Worm (Caenorhabditis elegans) whole organism, young adult: ENCODE results near the gene K09B3.1.

Source experiments
- B0261.1 ChIP-seq: sonication (generic microtip); optimal IDR thresholded peaks from 2 replicates; lab custom pipeline; 2016; ENCODE audit warnings: mild to moderate bottlenecking, missing genetic modification characterization, moderate library complexity, missing compliant biosample characterization
- F22D6.2 ChIP-seq: sonication (generic microtip); optimal IDR thresholded peaks from 2 replicates; lab custom pipeline; 2016; ENCODE audit warnings: mild to moderate bottlenecking, missing genetic modification characterization, missing compliant biosample characterization
- F37B4.10 ChIP-seq: fragments of 200-800 bp; sonication (Bioruptor generic); IDR thresholded peaks from 2 replicates; pipeline ENCODE4 v1.3.6; 2022; ENCODE audit warnings: missing genetic modification characterization, missing compliant biosample characterization
- F39B2.1 ChIP-seq: fragments of 200-800 bp; sonication (Bioruptor generic); IDR thresholded peaks from 2 replicates; pipeline ENCODE4 v1.3.6; 2022; ENCODE audit warnings: missing genetic modification reagents, missing genetic modification characterization, missing compliant biosample characterization
- K11D2.4 ChIP-seq: fragments of 200-800 bp; sonication (Bioruptor generic); IDR thresholded peaks from 2 replicates; pipeline ENCODE4 v1.3.6; 2022; ENCODE audit warnings: missing genetic modification reagents, missing genetic modification characterization, missing compliant biosample characterization
- K12H6.12 ChIP-seq: fragments of 200-800 bp; sonication (Bioruptor generic); optimal IDR thresholded peaks from 2 replicates; lab custom pipeline; 2018; ENCODE audit warnings: mild to moderate bottlenecking, missing genetic modification characterization, missing compliant biosample characterization
- T07F8.4 ChIP-seq: sonication (generic microtip); optimal IDR thresholded peaks from 2 replicates; lab custom pipeline; 2016; ENCODE audit warnings: mild to moderate bottlenecking, missing genetic modification characterization, moderate library complexity, missing compliant biosample characterization
- Y56A3A.18 ChIP-seq: fragments of 200-800 bp; sonication (Bioruptor generic); IDR thresholded peaks from 2 replicates; pipeline ENCODE4 v1.3.6; 2022; ENCODE audit warnings: missing genetic modification reagents, missing genetic modification characterization, missing compliant biosample characterization
- Y79H2A.3 ChIP-seq: fragments of 200-800 bp; sonication (Bioruptor generic); conservative IDR thresholded peaks from 2 replicates; pipeline ENCODE4 v1.3.6; 2022; ENCODE audit warnings: missing genetic modification reagents, missing genetic modification characterization, missing compliant biosample characterization
- akir-1 ChIP-seq: fragments of 200-800 bp; sonication (Bioruptor generic); optimal IDR thresholded peaks from 2 replicates; lab custom pipeline; 2018; ENCODE audit warnings: mild to moderate bottlenecking, missing genetic modification characterization, moderate library complexity, missing compliant biosample characterization
- athp-1 ChIP-seq: sonication (generic microtip); optimal IDR thresholded peaks from 2 replicates; lab custom pipeline; 2017; ENCODE audit warnings: mild to moderate bottlenecking, missing genetic modification characterization, missing compliant biosample characterization
- attf-6 ChIP-seq: fragments of 200-800 bp; sonication (Bioruptor generic); IDR thresholded peaks from 2 replicates; pipeline ENCODE4 v1.3.6; 2022; ENCODE audit warnings: missing genetic modification reagents, missing genetic modification characterization, missing compliant biosample characterization
- cebp-2 ChIP-seq: fragments of 200-800 bp; sonication (Bioruptor generic); IDR thresholded peaks from 2 replicates; pipeline ENCODE4 v1.3.6; 2022; ENCODE audit warnings: missing genetic modification characterization, missing compliant biosample characterization
- ceh-58 ChIP-seq: fragments of 200-800 bp; sonication (Bioruptor generic); IDR thresholded peaks from 2 replicates; pipeline ENCODE4 v1.3.6; 2022; ENCODE audit warnings: missing genetic modification characterization, missing compliant biosample characterization
- die-1 ChIP-seq: sonication (generic microtip); optimal IDR thresholded peaks from 2 replicates; lab custom pipeline; 2016; ENCODE audit warnings: missing genotype, mild to moderate bottlenecking, missing genetic modification characterization, missing compliant biosample characterization
- efl-1 ChIP-seq: fragments of 150-350 bp; optimal IDR thresholded peaks from 2 replicates; lab custom pipeline; 2014; ENCODE audit warnings: missing biosample characterization, missing genetic modification reagents, missing genetic modification characterization
- egl-18 ChIP-seq: fragments of 200-800 bp; sonication (Bioruptor generic); IDR thresholded peaks from 2 replicates; pipeline ENCODE4 v1.3.6; 2022; ENCODE audit warnings: missing genetic modification reagents, missing genetic modification characterization, missing compliant biosample characterization
- egl-44 ChIP-seq: fragments of 200-800 bp; sonication (Bioruptor generic); IDR thresholded peaks from 2 replicates; pipeline ENCODE4 v1.3.6; 2022; ENCODE audit warnings: missing genetic modification reagents, missing genetic modification characterization, missing compliant biosample characterization
- ekl-4 ChIP-seq: fragments of 200-800 bp; sonication (Bioruptor generic); IDR thresholded peaks from 2 replicates; pipeline ENCODE4 v1.3.6; 2022; ENCODE audit warnings: missing genetic modification reagents, missing genetic modification characterization, missing compliant biosample characterization
- hmg-1.2 ChIP-seq: fragments of 200-800 bp; sonication (Bioruptor generic); IDR thresholded peaks from 2 replicates; pipeline ENCODE4 v1.3.6; 2022; ENCODE audit warnings: missing genetic modification reagents, missing genetic modification characterization, missing compliant biosample characterization
- lag-1 ChIP-seq: fragments of 200-800 bp; sonication (Bioruptor generic); IDR thresholded peaks from 2 replicates; pipeline ENCODE4 v1.3.6; 2022; ENCODE audit warnings: missing genetic modification reagents, missing genetic modification characterization, missing compliant biosample characterization
- let-607 ChIP-seq, 2 experiments: fragments of 200-800 bp in 1 of 2; sonication (Bioruptor generic) in 1 of 2; sonication (generic microtip) in 1 of 2; optimal IDR thresholded peaks; 2 replicates each; lab custom pipeline; 2016 to 2018; ENCODE audit warnings: mild to moderate bottlenecking in 2 of 2, missing compliant biosample characterization in 2 of 2, missing genetic modification characterization in 2 of 2, moderate library complexity in 2 of 2, missing genotype in 1 of 2
- lin-35 ChIP-seq, 3 experiments: fragments of 150-350 bp in 2 of 3; sonication (generic microtip) in 1 of 3; optimal IDR thresholded peaks; 2 replicates each; lab custom pipeline; 2014 to 2018; ENCODE audit warnings: missing biosample characterization in 3 of 3, missing genetic modification characterization in 3 of 3, missing genetic modification reagents in 3 of 3
- lir-1 ChIP-seq: fragments of 200-800 bp; sonication (Bioruptor generic); conservative IDR thresholded peaks from 2 replicates; pipeline ENCODE4 v1.3.6; 2022; ENCODE audit warnings: missing genetic modification reagents, missing genetic modification characterization, missing compliant biosample characterization
- madf-3 ChIP-seq: fragments of 200-800 bp; sonication (Bioruptor generic); IDR thresholded peaks from 2 replicates; pipeline ENCODE4 v1.3.6; 2022; ENCODE audit warnings: missing genetic modification reagents, missing genetic modification characterization, missing compliant biosample characterization
- madf-8 ChIP-seq: fragments of 200-800 bp; sonication (Bioruptor generic); conservative IDR thresholded peaks from 2 replicates; pipeline ENCODE4 v1.3.6; 2022; ENCODE audit warnings: missing genetic modification reagents, missing genetic modification characterization, missing compliant biosample characterization
- mcd-1 ChIP-seq: fragments of 200-800 bp; sonication (Bioruptor generic); IDR thresholded peaks from 2 replicates; pipeline ENCODE4 v1.3.6; 2022; ENCODE audit warnings: missing genetic modification reagents, missing genetic modification characterization, missing compliant biosample characterization
- mes-4 ChIP-seq: sonication (generic microtip); optimal IDR thresholded peaks from 2 replicates; lab custom pipeline; 2016; ENCODE audit warnings: missing genotype, missing genetic modification characterization, missing compliant biosample characterization
- nfya-2 ChIP-seq: fragments of 200-800 bp; sonication (Bioruptor generic); IDR thresholded peaks from 2 replicates; pipeline ENCODE4 v1.3.6; 2022; ENCODE audit warnings: missing genetic modification reagents, missing genetic modification characterization, missing compliant biosample characterization
- nhr-120 ChIP-seq: fragments of 200-800 bp; sonication (Bioruptor generic); IDR thresholded peaks from 2 replicates; pipeline ENCODE4 v1.3.6; 2022; ENCODE audit warnings: missing genetic modification characterization, missing compliant biosample characterization
- nhr-179 ChIP-seq: sonication (generic microtip); optimal IDR thresholded peaks from 2 replicates; lab custom pipeline; 2016; ENCODE audit warnings: mild to moderate bottlenecking, missing genetic modification characterization, missing compliant biosample characterization
- nhr-27 ChIP-seq: fragments of 200-800 bp; sonication (Bioruptor generic); optimal IDR thresholded peaks from 2 replicates; lab custom pipeline; 2018; ENCODE audit warnings: mild to moderate bottlenecking, missing genetic modification characterization, moderate library complexity, missing compliant biosample characterization
- pbrm-1 ChIP-seq: fragments of 200-800 bp; sonication (Bioruptor generic); IDR thresholded peaks from 2 replicates; pipeline ENCODE4 v1.3.6; 2022; ENCODE audit warnings: missing genetic modification reagents, missing genetic modification characterization, missing compliant biosample characterization
- repo-1 ChIP-seq: sonication (generic microtip); optimal IDR thresholded peaks from 2 replicates; lab custom pipeline; 2017; ENCODE audit warnings: mild to moderate bottlenecking, missing genetic modification characterization, missing compliant biosample characterization
- sdz-38 ChIP-seq: sonication (generic microtip); optimal IDR thresholded peaks from 2 replicates; lab custom pipeline; 2016; ENCODE audit warnings: missing genotype, missing genetic modification characterization, missing compliant biosample characterization
- sea-2 ChIP-seq: fragments of 200-800 bp; sonication (Bioruptor generic); IDR thresholded peaks from 2 replicates; pipeline ENCODE4 v1.3.6; 2022; ENCODE audit warnings: missing genetic modification characterization, missing compliant biosample characterization
- snpc-1.1 ChIP-seq: sonication (generic microtip); optimal IDR thresholded peaks from 2 replicates; lab custom pipeline; 2017; ENCODE audit warnings: missing genetic modification characterization, mild to moderate bottlenecking, missing compliant biosample characterization, antibody characterized with exemption, moderate library complexity, missing genotype, missing genetic modification reagents; ENCODE audit not compliant: insufficient read depth
- sptf-2 ChIP-seq: fragments of 200-800 bp; sonication (Bioruptor generic); optimal IDR thresholded peaks from 2 replicates; lab custom pipeline; 2018; ENCODE audit warnings: mild to moderate bottlenecking, missing genetic modification characterization, missing compliant biosample characterization
- xnd-1 ChIP-seq: sonication (generic microtip); optimal IDR thresholded peaks from 2 replicates; lab custom pipeline; 2016; ENCODE audit warnings: missing genotype, missing genetic modification reagents, missing genetic modification characterization, missing compliant biosample characterization
- ztf-22 ChIP-seq: fragments of 200-800 bp; sonication (Bioruptor generic); optimal IDR thresholded peaks from 2 replicates; lab custom pipeline; 2018; ENCODE audit warnings: mild to moderate bottlenecking, missing genetic modification characterization, moderate library complexity, missing compliant biosample characterization
- ztf-26 ChIP-seq: sonication (generic microtip); optimal IDR thresholded peaks from 2 replicates; lab custom pipeline; 2017; ENCODE audit warnings: missing genetic modification characterization, missing compliant biosample characterization

The K09B3.1 gene

DNA sequence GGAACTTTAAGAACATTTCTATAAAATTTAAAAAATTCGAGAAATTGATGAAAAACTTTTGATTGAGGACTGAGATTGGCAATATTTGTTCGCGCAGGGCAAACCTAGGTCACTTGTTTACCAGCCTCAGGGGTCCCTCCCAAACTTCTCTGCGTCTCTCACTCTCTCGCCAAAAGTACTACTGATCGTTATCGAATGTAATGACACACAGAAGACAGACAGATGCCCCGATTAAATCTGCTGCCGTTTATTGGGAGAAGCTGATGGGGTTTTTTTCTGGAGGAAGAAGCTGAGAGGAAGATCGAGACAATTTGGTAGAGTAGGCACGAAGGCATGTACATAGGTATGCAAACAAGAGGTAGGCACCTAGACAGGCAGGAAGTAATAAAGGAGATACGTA, 30.9 kb downstream of the K09B3.1 start:
- no peak for TF ChIP-seq sea-2 (GFP tag; lab: Robert Waterston, UW)
- no peak for TF ChIP-seq F37B4.10 (GFP tag; lab: Robert Waterston, UW)
- no peak for TF ChIP-seq die-1 (tag; lab: Kevin White, UChicago)
- TF ChIP-seq ztf-26: no peak
- TF ChIP-seq cebp-2 (GFP tag; lab: Robert Waterston, UW): no peak
- TF ChIP-seq B0261.1: no peak

DNA sequence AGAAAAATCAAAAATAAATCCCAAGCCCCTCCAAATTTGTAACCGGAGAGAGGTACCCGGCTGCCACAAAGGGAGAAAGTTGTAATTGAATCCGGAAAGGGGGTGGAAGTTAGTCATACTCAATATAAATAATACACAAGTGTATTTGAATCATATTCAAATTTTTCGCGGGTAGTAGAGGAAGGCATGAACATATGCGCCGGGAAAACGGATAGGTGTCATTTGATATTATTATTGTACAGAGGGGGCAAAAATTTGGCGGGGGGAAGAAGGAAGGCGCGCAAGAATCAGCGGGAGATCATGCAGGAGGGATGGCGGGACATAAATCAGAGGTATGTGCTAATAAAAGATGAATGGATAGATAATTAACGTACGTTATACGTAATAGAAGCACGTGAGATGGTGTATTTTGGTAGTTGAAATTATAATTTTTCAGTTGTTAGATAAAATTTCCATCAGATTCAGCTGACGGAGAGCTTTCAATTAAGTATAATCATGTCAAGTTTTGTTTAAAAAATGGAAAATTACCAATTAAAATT, 32.1 kb downstream of the K09B3.1 start, which contains the start of gene F28F9.3:
TSS of gene F28F9.3 (plus strand) at position 301 of the 539 bp plus-strand sequence.
- peak; percentile 53 for TF ChIP-seq efl-1 (GFP tag; lab: Kevin White, UChicago)
- no peak for TF ChIP-seq egl-18 (GFP tag; lab: Robert Waterston, UW)

DNA sequence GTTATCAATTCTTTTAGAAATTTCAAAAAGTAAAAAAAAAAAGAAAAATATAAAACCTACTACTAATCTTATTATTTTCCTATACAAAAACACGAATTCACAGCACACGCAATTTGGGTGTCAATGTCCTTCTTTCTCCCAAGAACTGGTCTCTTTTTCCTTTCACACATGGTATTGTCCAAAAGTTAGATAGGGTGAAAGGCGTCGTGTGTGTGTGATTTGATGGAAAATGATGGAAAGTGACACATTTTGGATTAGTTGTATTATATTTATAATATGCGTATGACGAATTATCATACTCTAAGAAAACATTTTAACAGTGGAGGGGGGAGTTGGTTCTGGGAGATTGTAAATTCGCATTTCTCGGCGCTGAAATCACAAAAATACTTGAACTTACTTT, 33.2 kb downstream of the K09B3.1 start:
- TF ChIP-seq F37B4.10 (GFP tag; lab: Robert Waterston, UW) (no peak), sptf-2 (GFP tag; lab: Kevin White, UChicago) (no peak), F39B2.1 (no peak), madf-8 (GFP tag; lab: Robert Waterston, UW) (no peak), lir-1 (GFP tag; lab: Robert Waterston, UW) (no peak), nfya-2 (GFP tag; lab: Robert Waterston, UW) (no peak)
- TF ChIP-seq, all 124 proteins: peak for 0

DNA sequence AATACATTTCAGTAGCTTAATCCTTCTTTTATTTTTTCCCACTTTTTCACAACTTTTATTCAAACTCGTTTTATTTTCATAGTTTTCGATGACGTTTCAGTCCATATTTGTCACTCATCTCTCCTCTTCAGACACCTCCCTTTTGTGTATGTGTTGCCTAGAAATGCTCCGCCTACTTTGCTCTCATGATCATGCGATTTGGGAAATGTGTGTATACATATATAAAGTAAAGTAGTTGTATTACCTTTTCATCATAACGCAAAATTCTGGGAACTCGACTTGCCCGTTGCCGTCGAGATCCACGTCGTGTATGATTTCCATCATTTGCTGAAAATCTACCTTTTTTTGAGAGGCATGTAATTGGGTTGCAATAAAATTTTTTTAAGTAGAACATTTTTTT, 37.5 kb downstream of the K09B3.1 start:
- no peak for TF ChIP-seq lin-35 (GFP tag; optimal IDR thresholded peaks at IDR 0.05; lab: Kevin White, UChicago)
- no peak for TF ChIP-seq pbrm-1 (GFP tag; lab: Robert Waterston, UW)
- no peak for TF ChIP-seq let-607 (tag; optimal IDR thresholded peaks at IDR 0.05; lab: Kevin White, UChicago)
- TF ChIP-seq egl-44: no peak
- TF ChIP-seq sdz-38 (tag; lab: Kevin White, UChicago): no peak
- TF ChIP-seq xnd-1 (tag; lab: Kevin White, UChicago): no peak
- TF ChIP-seq madf-3 (GFP tag; lab: Robert Waterston, UW): no peak
- TF ChIP-seq repo-1 (tag; lab: Kevin White, UChicago): no peak

DNA sequence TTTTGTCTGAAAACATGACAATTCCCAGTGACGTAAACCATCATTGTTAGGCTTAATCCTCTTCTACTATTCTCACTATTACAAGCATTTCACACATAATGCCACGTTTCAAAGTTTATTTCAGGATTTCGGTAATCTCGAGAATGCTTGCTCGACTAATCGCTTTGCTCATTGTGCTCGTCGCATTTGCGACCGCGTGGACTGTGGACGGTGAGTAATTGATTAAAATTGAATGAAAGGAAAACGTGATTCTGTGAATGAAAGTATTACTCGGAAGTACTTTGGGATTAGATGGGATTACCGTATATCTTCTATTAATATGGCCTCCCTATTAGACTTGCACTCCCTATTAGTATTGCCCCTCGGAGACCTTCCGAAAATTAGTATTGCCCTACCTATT, 39.2 kb downstream of the K09B3.1 start:
- TF ChIP-seq Y79H2A.3 (GFP tag; lab: Robert Waterston, UW) (no peak), attf-6 (GFP tag; lab: Robert Waterston, UW) (no peak), snpc-1.1 (no peak), athp-1 (no peak), hmg-1.2 (GFP tag; lab: Robert Waterston, UW) (no peak), ceh-58 (GFP tag; lab: Robert Waterston, UW) (no peak), T07F8.4 (tag; lab: Kevin White, UChicago) (no peak), nhr-27 (tag; lab: Kevin White, UChicago) (no peak), efl-1 (GFP tag; lab: Kevin White, UChicago) (no peak), ztf-22 (GFP tag; lab: Kevin White, UChicago) (no peak)

DNA sequence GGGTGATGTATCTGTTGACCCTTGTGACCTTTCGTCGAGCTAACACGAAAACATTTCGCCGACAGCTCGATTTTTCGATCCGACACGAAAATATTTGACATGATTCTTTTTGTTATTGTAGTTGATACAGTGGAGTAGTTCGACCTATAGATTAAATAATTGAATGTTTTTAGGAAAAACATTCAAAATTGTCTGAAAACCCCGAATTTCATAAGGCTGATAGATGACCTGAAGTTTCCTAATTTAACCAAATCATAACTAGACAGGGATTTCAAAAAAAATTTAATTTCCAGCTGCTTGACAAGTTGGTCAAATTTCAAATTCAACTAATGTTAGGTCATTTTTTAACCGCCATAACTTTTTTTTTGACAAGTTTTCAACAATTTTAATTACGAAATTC, 40.5 kb downstream of the K09B3.1 start, which contains the start of gene cal-3:
TSS of gene cal-3 (minus strand) at position 101 of the 400 bp plus-strand sequence.
- no peak for TF ChIP-seq F22D6.2 (tag; lab: Kevin White, UChicago)
- TF ChIP-seq K12H6.12 (tag; lab: Kevin White, UChicago): no peak
- TF ChIP-seq sea-2 (GFP tag; lab: Robert Waterston, UW): no peak
- no peak for TF ChIP-seq akir-1 (GFP tag; lab: Kevin White, UChicago)
- TF ChIP-seq mes-4: no peak
- no peak for TF ChIP-seq lag-1 (GFP tag; lab: Robert Waterston, UW)
- TF ChIP-seq nhr-179 (tag; lab: Kevin White, UChicago): no peak
- TF ChIP-seq Y56A3A.18: no peak
- no peak for TF ChIP-seq K11D2.4 (GFP tag; lab: Robert Waterston, UW)
- no peak for TF ChIP-seq ztf-22 (GFP tag; lab: Kevin White, UChicago)
- TF ChIP-seq nhr-120: no peak
- TF ChIP-seq ekl-4 (GFP tag; lab: Robert Waterston, UW): no peak
- no peak for TF ChIP-seq mcd-1 (GFP tag; lab: Robert Waterston, UW)
